Worm (Caenorhabditis elegans) whole organism, L1 larva: ENCODE results near the gene flp-9.

ENCODE experiments used
- F16B12.6 ChIP-seq: fragments of 150-350 bp; optimal IDR thresholded peaks from 2 replicates; lab custom pipeline; 2014; ENCODE audit warnings: missing biosample characterization, missing genetic modification characterization
- Y116A8C.19 ChIP-seq: sonication (generic microtip); optimal IDR thresholded peaks from 2 replicates; lab custom pipeline; 2016; ENCODE audit warnings: missing compliant biosample characterization, missing genetic modification characterization, borderline replicate concordance
- blmp-1 ChIP-seq: fragments of 150-350 bp; optimal IDR thresholded peaks from 2 replicates; lab custom pipeline; 2014; ENCODE audit warnings: missing biosample characterization, missing genetic modification characterization
- ceh-8 ChIP-seq: fragments of 200-800 bp; sonication (Bioruptor generic); optimal IDR thresholded peaks from 2 replicates; lab custom pipeline; 2018; ENCODE audit warnings: mild to moderate bottlenecking, missing genetic modification characterization, moderate library complexity, missing compliant biosample characterization
- ceh-82 ChIP-seq, 3 experiments: fragments of 150-350 bp in 1 of 3; sonication (generic microtip) in 2 of 3; optimal IDR thresholded peaks; 2 replicates each; lab custom pipeline; 2014 to 2017; ENCODE audit warnings: missing biosample characterization in 3 of 3, missing genetic modification characterization in 3 of 3
- efl-1 ChIP-seq, 4 experiments: fragments of 150-350 bp; optimal IDR thresholded peaks in 3 of 4; peaks in 1 of 4; 1 replicate in 1 of 4; 2 replicates in 3 of 4; lab custom pipeline; 2014; ENCODE audit warnings: missing biosample characterization in 2 of 4, missing genetic modification characterization in 2 of 4, missing genetic modification reagents in 2 of 4
- efl-3 ChIP-seq: fragments of 200-800 bp; sonication (Bioruptor generic); optimal IDR thresholded peaks from 2 replicates; lab custom pipeline; 2018; ENCODE audit warnings: mild to moderate bottlenecking, missing genetic modification characterization, missing compliant biosample characterization
- egl-27 ChIP-seq, 2 experiments: fragments of 150-350 bp in 1 of 2; sonication (generic microtip); optimal IDR thresholded peaks; 3 replicates each; lab custom pipeline; 2017 to 2018; ENCODE audit warnings: missing biosample characterization in 2 of 2, missing genetic modification characterization in 2 of 2, missing genetic modification reagents in 2 of 2
- fkh-10 ChIP-seq: sonication (generic microtip); optimal IDR thresholded peaks from 2 replicates; lab custom pipeline; 2017; ENCODE audit warnings: missing biosample characterization, missing genetic modification reagents, missing genetic modification characterization
- fkh-4 ChIP-seq: sonication (generic microtip); optimal IDR thresholded peaks from 2 replicates; lab custom pipeline; 2016; ENCODE audit warnings: missing compliant biosample characterization, missing genetic modification characterization, borderline replicate concordance
- fkh-8 ChIP-seq: sonication (generic microtip); optimal IDR thresholded peaks from 2 replicates; lab custom pipeline; 2016; ENCODE audit warnings: mild to moderate bottlenecking, missing genetic modification characterization, missing compliant biosample characterization
- hlh-4 ChIP-seq: sonication (generic microtip); optimal IDR thresholded peaks from 2 replicates; lab custom pipeline; 2016; ENCODE audit warnings: mild to moderate bottlenecking, missing genetic modification characterization, missing compliant biosample characterization
- hpl-2 ChIP-seq: fragments of 150-350 bp; optimal IDR thresholded peaks from 2 replicates; lab custom pipeline; 2014; ENCODE audit warnings: missing biosample characterization, missing genetic modification reagents, missing genetic modification characterization
- irx-1 ChIP-seq: sonication (generic microtip); optimal IDR thresholded peaks from 2 replicates; lab custom pipeline; 2016; ENCODE audit warnings: missing genetic modification characterization, missing compliant biosample characterization
- lin-13 ChIP-seq: fragments of 150-350 bp; optimal IDR thresholded peaks from 2 replicates; lab custom pipeline; 2014; ENCODE audit warnings: missing biosample characterization, missing genetic modification reagents, missing genetic modification characterization
- lin-15B ChIP-seq: fragments of 150-350 bp; sonication (generic microtip); optimal IDR thresholded peaks from 3 replicates; lab custom pipeline; 2014; ENCODE audit warnings: missing biosample characterization, missing genetic modification characterization
- lin-35 ChIP-seq, 2 experiments: fragments of 150-350 bp; optimal IDR thresholded peaks; 2 replicates each; lab custom pipeline; 2014; ENCODE audit warnings: missing biosample characterization in 2 of 2, missing genetic modification characterization in 2 of 2, missing genetic modification reagents in 2 of 2
- lin-39 ChIP-seq: fragments of 150-350 bp; optimal IDR thresholded peaks from 2 replicates; lab custom pipeline; 2014; ENCODE audit warnings: missing biosample characterization, missing genetic modification reagents, missing genetic modification characterization
- mef-2 ChIP-seq: fragments of 150-350 bp; optimal IDR thresholded peaks from 2 replicates; lab custom pipeline; 2014; ENCODE audit warnings: missing biosample characterization, missing genetic modification characterization
- nhr-12 ChIP-seq: sonication (generic microtip); optimal IDR thresholded peaks from 2 replicates; lab custom pipeline; 2017; ENCODE audit warnings: missing biosample characterization, missing genetic modification characterization
- nhr-28 ChIP-seq: fragments of 150-350 bp; optimal IDR thresholded peaks from 2 replicates; lab custom pipeline; 2014; ENCODE audit warnings: missing biosample characterization, missing genetic modification characterization
- nhr-76 ChIP-seq: sonication (generic microtip); optimal IDR thresholded peaks from 2 replicates; lab custom pipeline; 2017; ENCODE audit warnings: missing biosample characterization, missing genetic modification characterization
- nhr-85 ChIP-seq: sonication (generic microtip); peaks from one replicate; lab custom pipeline; 2016; ENCODE audit warnings: missing genetic modification characterization, inconsistent platforms, missing compliant biosample characterization
- skn-1 ChIP-seq: fragments of 150-350 bp; optimal IDR thresholded peaks from 2 replicates; lab custom pipeline; 2014; ENCODE audit warnings: missing biosample characterization, missing genetic modification characterization
- snpc-4 ChIP-seq: fragments of 150-350 bp; optimal IDR thresholded peaks from 2 replicates; lab custom pipeline; 2014; ENCODE audit warnings: missing biosample characterization, missing genetic modification characterization
- snu-23 ChIP-seq: sonication (generic microtip); optimal IDR thresholded peaks from 2 replicates; lab custom pipeline; 2016; ENCODE audit warnings: missing genetic modification characterization, missing compliant biosample characterization
- sox-4 ChIP-seq: sonication (generic microtip); optimal IDR thresholded peaks from 2 replicates; lab custom pipeline; 2016; ENCODE audit warnings: missing genetic modification characterization, missing compliant biosample characterization
- sptf-1 ChIP-seq: fragments of 150-350 bp; optimal IDR thresholded peaks from 2 replicates; lab custom pipeline; 2014; ENCODE audit warnings: missing biosample characterization, missing genetic modification characterization
- sup-37 ChIP-seq: fragments of 200-800 bp; sonication (Bioruptor generic); optimal IDR thresholded peaks from 2 replicates; lab custom pipeline; 2018; ENCODE audit warnings: mild to moderate bottlenecking, missing genetic modification characterization, missing compliant biosample characterization
- swsn-7 ChIP-seq: sonication (generic microtip); optimal IDR thresholded peaks from 2 replicates; lab custom pipeline; 2016; ENCODE audit warnings: missing genetic modification characterization, missing compliant biosample characterization
- unc-86 ChIP-seq: sonication (generic microtip); optimal IDR thresholded peaks from 2 replicates; lab custom pipeline; 2016; ENCODE audit warnings: missing genetic modification characterization, missing compliant biosample characterization
- unc-98 ChIP-seq: fragments of 200-800 bp; sonication (Bioruptor generic); IDR thresholded peaks from 2 replicates; pipeline ENCODE4 v1.3.6; 2022; ENCODE audit warnings: missing genetic modification characterization, missing compliant biosample characterization
- xbp-1 ChIP-seq: sonication (generic microtip); optimal IDR thresholded peaks from 2 replicates; lab custom pipeline; 2016; ENCODE audit warnings: missing genetic modification characterization, missing compliant biosample characterization
- zag-1 ChIP-seq: fragments of 150-350 bp; optimal IDR thresholded peaks from 2 replicates; lab custom pipeline; 2014; ENCODE audit warnings: missing biosample characterization, missing genetic modification characterization
- ztf-11 ChIP-seq, 2 experiments: sonication (generic microtip); optimal IDR thresholded peaks; 2 replicates each; lab custom pipeline; 2016 to 2017; ENCODE audit warnings: missing genetic modification characterization in 2 of 2, missing biosample characterization in 1 of 2, missing compliant biosample characterization in 1 of 2

The flp-9 gene

ce11 chrIV:12793621-12794020 is 36.3 kb upstream of the flp-9 start, which contains the start of gene pin-2:
Gene pin-2 (plus strand): TSS chrIV:12793847.
- TF ChIP-seq swsn-7 (no peak), unc-98 (GFP tag; lab: Robert Waterston, UW) (no peak), efl-1 (optimal IDR thresholded peaks at IDR 0.05; lab: Kevin White, UChicago) (no peak), efl-1 (GFP tag; optimal IDR thresholded peaks at IDR 0.05 in 1 of 2; lab: Kevin White, UChicago) (no peak), sox-4 (tag; lab: Kevin White, UChicago) (no peak), irx-1 (tag; lab: Kevin White, UChicago) (no peak), fkh-10 (GFP tag; lab: Kevin White, UChicago) (no peak), snpc-4 (tag; lab: Kevin White, UChicago) (no peak), nhr-12 (no peak), lin-39 (tag; lab: Kevin White, UChicago) (no peak), hpl-2 (GFP tag; lab: Kevin White, UChicago) (no peak), sup-37 (GFP tag; lab: Kevin White, UChicago) (no peak), mef-2 (tag; lab: Kevin White, UChicago) (no peak), ceh-8 (GFP tag; lab: Kevin White, UChicago) (no peak), fkh-4 (tag; lab: Kevin White, UChicago) (no peak), xbp-1 (tag; lab: Kevin White, UChicago) (no peak), nhr-28 (tag; lab: Kevin White, UChicago) (no peak), lin-15B (no peak), Y116A8C.19 (tag; lab: Kevin White, UChicago) (no peak)

DNA sequence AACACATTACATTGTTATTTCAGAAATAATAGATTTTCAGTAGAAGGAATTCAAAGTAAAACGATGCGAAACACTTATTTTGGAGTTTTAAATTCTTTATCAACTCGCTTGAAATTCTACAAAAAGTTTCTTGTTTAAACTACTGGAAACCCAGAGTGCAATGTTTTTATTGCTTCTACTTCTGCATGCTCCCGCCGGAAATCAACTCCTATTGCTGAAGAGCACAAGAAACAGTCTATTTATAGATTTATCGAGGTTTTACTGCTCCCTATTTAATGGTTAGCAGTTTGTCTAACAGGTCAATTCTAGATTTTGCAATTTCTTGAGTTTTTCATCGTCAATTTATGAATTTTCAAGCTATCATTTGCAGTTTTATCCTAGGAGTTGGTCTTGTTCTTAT is 35.1 kb upstream of the flp-9 start, which contains the start of gene F07C6.6:
Gene F07C6.6, plus strand, starts transcription at position 301 of the 400 bp plus-strand sequence.
- no peak for TF ChIP-seq nhr-28 (tag; lab: Kevin White, UChicago)
- no peak for TF ChIP-seq nhr-12
- TF ChIP-seq F16B12.6: no peak
- no peak for TF ChIP-seq fkh-8
- TF ChIP-seq efl-3 (GFP tag; lab: Kevin White, UChicago): no peak
- no peak for TF ChIP-seq ztf-11 (tag; optimal IDR thresholded peaks at IDR 0.05; lab: Kevin White, UChicago)
- no peak for TF ChIP-seq fkh-10 (GFP tag; lab: Kevin White, UChicago)
- no peak for TF ChIP-seq unc-86 (tag; lab: Kevin White, UChicago)
- TF ChIP-seq egl-27 (tag; optimal IDR thresholded peaks at IDR 0.05; lab: Kevin White, UChicago): no peak
- no peak for TF ChIP-seq zag-1 (tag; lab: Kevin White, UChicago)
- TF ChIP-seq swsn-7: no peak
- no peak for TF ChIP-seq hlh-4
- no peak for TF ChIP-seq blmp-1 (tag; lab: Kevin White, UChicago)
- no peak for TF ChIP-seq skn-1
- TF ChIP-seq sptf-1 (tag; lab: Kevin White, UChicago): no peak

- TF ChIP-seq lin-13 (no peak), ceh-82 (tag; optimal IDR thresholded peaks at IDR 0.05; lab: Kevin White, UChicago) (no peak), lin-35 (GFP tag; optimal IDR thresholded peaks at IDR 0.05; lab: Kevin White, UChicago) (no peak), nhr-76 (tag; lab: Kevin White, UChicago) (no peak), irx-1 (tag; lab: Kevin White, UChicago) (no peak), fkh-10 (GFP tag; lab: Kevin White, UChicago) (no peak), nhr-85 (tag; lab: Kevin White, UChicago) (no peak), fkh-4 (tag; lab: Kevin White, UChicago) (no peak)
Measured at ce11 chrIV:12790871-12791270, 33.5 kb upstream of the flp-9 start, which contains the start of gene F07C6.2. Gene F07C6.2 (plus strand): TSS chrIV:12791171.

DNA sequence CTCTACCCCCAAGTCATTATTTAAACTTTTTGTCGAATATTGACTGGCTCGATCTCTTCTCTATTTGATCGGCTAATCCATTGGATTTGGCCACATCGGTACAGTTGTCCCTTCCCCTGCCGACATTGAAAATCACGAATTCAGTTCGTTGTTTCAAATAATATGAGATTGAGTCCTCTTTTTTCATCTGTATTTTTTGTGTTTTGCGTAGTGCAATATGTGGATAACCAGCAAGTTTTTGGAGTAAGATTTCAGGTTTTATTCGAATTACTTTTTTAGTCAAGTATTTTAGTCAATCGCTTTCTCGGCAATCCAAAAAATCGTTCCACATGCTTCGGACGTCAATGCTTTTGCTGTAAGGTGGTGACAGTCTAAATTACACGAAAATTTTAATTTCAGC is 31.7 kb upstream of the flp-9 start, which contains the start of gene F07C6.3:
Gene F07C6.3, plus strand, starts transcription at position 148 of the 400 bp plus-strand sequence.
- no peak for TF ChIP-seq efl-1 (optimal IDR thresholded peaks at IDR 0.05; lab: Kevin White, UChicago)
- peak in 1 of 2 experiments; percentile 18 for TF ChIP-seq efl-1 (GFP tag; optimal IDR thresholded peaks at IDR 0.05 in 1 of 2; lab: Kevin White, UChicago)
- no peak for TF ChIP-seq snu-23 (GFP tag; lab: Kevin White, UChicago)
